Fruit fly (Drosophila melanogaster) whole organism, embryonic: ENCODE measurements around the gene dmrt11E.

ENCODE experiments used
- B-H1 ChIP-seq: fragments of 200-800 bp; sonication (Bioruptor generic); IDR thresholded peaks from 3 replicates; pipeline ENCODE4 v1.3.6; 2022; ENCODE audit warnings: missing biosample characterization, missing genetic modification characterization
- Blimp-1 ChIP-seq: fragments of 200-800 bp; sonication (Bioruptor generic); optimal IDR thresholded peaks from 3 replicates; lab custom pipeline; 2018; ENCODE audit warnings: missing biosample characterization, missing genetic modification characterization, mild to moderate bottlenecking, moderate library complexity, missing genetic modification reagents
- CG10959 ChIP-seq: fragments of 200-800 bp; sonication (Bioruptor generic); IDR thresholded peaks from 2 replicates; pipeline ENCODE4 v1.3.6; 2022; ENCODE audit warnings: missing biosample characterization, missing genetic modification characterization
- CG11723 ChIP-seq: fragments of 200-800 bp; sonication (Bioruptor generic); optimal IDR thresholded peaks from 2 replicates; lab custom pipeline; 2017; ENCODE audit warnings: missing biosample characterization, mild to moderate bottlenecking, missing genetic modification characterization
- CG12236 ChIP-seq: fragments of 200-800 bp; sonication (Bioruptor generic); optimal IDR thresholded peaks from 2 replicates; lab custom pipeline; 2016; ENCODE audit warnings: missing biosample characterization, missing genetic modification characterization
- CG12744 ChIP-seq: fragments of 200-800 bp; sonication (Bioruptor generic); optimal IDR thresholded peaks from 2 replicates; lab custom pipeline; 2016; ENCODE audit warnings: missing biosample characterization, missing genetic modification characterization
- CG13424 ChIP-seq: fragments of 200-800 bp; sonication (Bioruptor generic); optimal IDR thresholded peaks from 2 replicates; lab custom pipeline; 2019; ENCODE audit warnings: missing biosample characterization, mild to moderate bottlenecking, missing genetic modification characterization, moderate library complexity
- CG13894 ChIP-seq: fragments of 200-800 bp; sonication (Bioruptor generic); optimal IDR thresholded peaks from 3 replicates; lab custom pipeline; 2018; ENCODE audit warnings: missing biosample characterization, mild to moderate bottlenecking, missing genetic modification characterization, moderate library complexity
- CG14667 ChIP-seq: fragments of 200-800 bp; sonication (Bioruptor generic); IDR thresholded peaks from 2 replicates; pipeline ENCODE4 v1.3.6; 2022; ENCODE audit warnings: missing biosample characterization, missing genetic modification characterization
- CG1602 ChIP-seq: fragments of 200-800 bp; sonication (Bioruptor generic); optimal IDR thresholded peaks from 3 replicates; lab custom pipeline; 2016; ENCODE audit warnings: missing biosample characterization, missing genetic modification characterization
- CG16779 ChIP-seq: fragments of 200-800 bp; sonication (Bioruptor generic); IDR thresholded peaks from 2 replicates; pipeline ENCODE4 v1.3.6; 2022; ENCODE audit warnings: missing biosample characterization, missing genetic modification characterization
- CG17568 ChIP-seq: fragments of 200-800 bp; sonication (Bioruptor generic); optimal IDR thresholded peaks from 2 replicates; lab custom pipeline; 2018; ENCODE audit warnings: missing biosample characterization, mild to moderate bottlenecking, missing genetic modification characterization, moderate library complexity
- CG17612 ChIP-seq: fragments of 200-800 bp; sonication (Bioruptor generic); IDR thresholded peaks from 2 replicates; pipeline ENCODE4 v1.3.6; 2022; ENCODE audit warnings: missing biosample characterization, missing genetic modification characterization
- CG2129 ChIP-seq: fragments of 200-800 bp; sonication (Bioruptor generic); IDR thresholded peaks from 2 replicates; pipeline ENCODE4 v1.3.6; 2022; ENCODE audit warnings: missing biosample characterization, missing genetic modification characterization; ENCODE audit not compliant: partially characterized antibody
- CG32767 ChIP-seq: fragments of 200-800 bp; sonication (Bioruptor generic); IDR thresholded peaks from 2 replicates; pipeline ENCODE4 v1.3.6; 2022; ENCODE audit warnings: missing biosample characterization, missing genetic modification characterization
- CG3838 ChIP-seq: fragments of 200-800 bp; sonication (Bioruptor generic); optimal IDR thresholded peaks from 3 replicates; lab custom pipeline; 2016; ENCODE audit warnings: missing biosample characterization, missing genetic modification characterization
- CG6689 ChIP-seq: fragments of 200-800 bp; sonication (Bioruptor generic); IDR thresholded peaks from 2 replicates; pipeline ENCODE4 v1.3.6; 2022; ENCODE audit warnings: missing biosample characterization, missing genetic modification characterization
- CG7987 ChIP-seq: fragments of 200-800 bp; sonication (Bioruptor generic); optimal IDR thresholded peaks from 2 replicates; lab custom pipeline; 2018; ENCODE audit warnings: missing biosample characterization, mild to moderate bottlenecking, missing genetic modification characterization, moderate library complexity
- CG8359 ChIP-seq: fragments of 200-800 bp; sonication (Bioruptor generic); optimal IDR thresholded peaks from 2 replicates; lab custom pipeline; 2017; ENCODE audit warnings: missing biosample characterization, mild to moderate bottlenecking, missing genetic modification characterization, borderline replicate concordance
- Camta ChIP-seq: fragments of 200-800 bp; sonication (Bioruptor generic); optimal IDR thresholded peaks from 2 replicates; lab custom pipeline; 2016; ENCODE audit warnings: missing biosample characterization, missing genetic modification characterization
- CrebB ChIP-seq: fragments of 200-800 bp; sonication (Bioruptor generic); optimal IDR thresholded peaks from 3 replicates; lab custom pipeline; 2018; ENCODE audit warnings: missing biosample characterization, mild to moderate bottlenecking, missing genetic modification characterization
- Dip2 ChIP-seq: fragments of 200-800 bp; sonication (Bioruptor generic); IDR thresholded peaks from 2 replicates; pipeline ENCODE4 v1.3.6; 2022; ENCODE audit warnings: missing biosample characterization, missing genetic modification characterization
- Dip3 ChIP-seq: fragments of 200-800 bp; sonication (Bioruptor generic); optimal IDR thresholded peaks from 3 replicates; lab custom pipeline; 2016; ENCODE audit warnings: missing biosample characterization, missing genetic modification characterization
- Elba2 ChIP-seq: fragments of 200-800 bp; sonication (Bioruptor generic); optimal IDR thresholded peaks from 3 replicates; lab custom pipeline; 2016; ENCODE audit warnings: missing biosample characterization, missing genetic modification characterization
- HLHmδ ChIP-seq: fragments of 200-800 bp; sonication (Bioruptor generic); optimal IDR thresholded peaks from 2 replicates; lab custom pipeline; 2018; ENCODE audit warnings: missing biosample characterization, mild to moderate bottlenecking, missing genetic modification characterization, moderate library complexity
- HmgD ChIP-seq: fragments of 200-800 bp; sonication (Bioruptor generic); optimal IDR thresholded peaks from 3 replicates; lab custom pipeline; 2016; ENCODE audit warnings: missing biosample characterization, missing genetic modification characterization
- Hr51 ChIP-seq, 2 experiments: fragments of 200-800 bp; sonication (Bioruptor generic); optimal IDR thresholded peaks; 2 replicates in 1 of 2; 3 replicates in 1 of 2; lab custom pipeline; 2016 to 2018; ENCODE audit warnings: missing biosample characterization in 2 of 2, missing genetic modification characterization in 2 of 2, mild to moderate bottlenecking in 1 of 2, moderate library complexity in 1 of 2
- Hr78 ChIP-seq, 2 experiments: fragments of 200-800 bp in 1 of 2; fragments of >200 bp in 1 of 2; sonication (Bioruptor generic) in 1 of 2; optimal IDR thresholded peaks; 2 replicates each; lab custom pipeline; 2017 to 2019; ENCODE audit warnings: missing biosample characterization in 2 of 2, missing genetic modification characterization in 2 of 2, mild to moderate bottlenecking in 1 of 2, moderate library complexity in 1 of 2
- Lpt ChIP-seq: fragments of >200 bp; optimal IDR thresholded peaks from 2 replicates; lab custom pipeline; 2018; ENCODE audit warnings: missing biosample characterization, missing genetic modification characterization
- MESR4 ChIP-seq: fragments of 200-800 bp; sonication (Bioruptor generic); optimal IDR thresholded peaks from 2 replicates; lab custom pipeline; 2018; ENCODE audit warnings: missing biosample characterization, mild to moderate bottlenecking, missing genetic modification characterization, moderate library complexity
- NC2α ChIP-seq: fragments of 200-800 bp; sonication (Bioruptor generic); optimal IDR thresholded peaks from 2 replicates; lab custom pipeline; 2016; ENCODE audit warnings: missing biosample characterization, missing genetic modification characterization
- Spps ChIP-seq: fragments of 200-800 bp; sonication (Bioruptor generic); optimal IDR thresholded peaks from 2 replicates; lab custom pipeline; 2018; ENCODE audit warnings: missing biosample characterization, mild to moderate bottlenecking, missing genetic modification characterization
- Tbp ChIP-seq: fragments of >200 bp; optimal IDR thresholded peaks from 2 replicates; lab custom pipeline; 2018; ENCODE audit warnings: missing biosample characterization, missing genetic modification characterization
- ash1 ChIP-seq: fragments of 200-800 bp; sonication (Bioruptor generic); optimal IDR thresholded peaks from 2 replicates; lab custom pipeline; 2018; ENCODE audit warnings: missing biosample characterization, mild to moderate bottlenecking, missing genetic modification characterization
- br ChIP-seq: fragments of >200 bp; optimal IDR thresholded peaks from 2 replicates; lab custom pipeline; 2017
- gce ChIP-seq: fragments of 200-800 bp; sonication (Bioruptor generic); IDR thresholded peaks from 3 replicates; pipeline ENCODE4 v1.3.6; 2022; ENCODE audit warnings: missing biosample characterization, missing genetic modification characterization
- gcm2 ChIP-seq: fragments of 200-800 bp; sonication (Bioruptor generic); optimal IDR thresholded peaks from 2 replicates; lab custom pipeline; 2016; ENCODE audit warnings: missing biosample characterization, missing genetic modification characterization
- gro ChIP-seq: fragments of 200-800 bp; sonication (Bioruptor generic); optimal IDR thresholded peaks from 2 replicates; lab custom pipeline; 2016; ENCODE audit warnings: missing biosample characterization, missing genetic modification characterization
- ham ChIP-seq: fragments of 200-800 bp; sonication (Bioruptor generic); IDR thresholded peaks from 2 replicates; pipeline ENCODE4 v1.3.6; 2022; ENCODE audit warnings: missing biosample characterization, missing genetic modification characterization
- luna ChIP-seq: fragments of 200-800 bp; sonication (Bioruptor generic); optimal IDR thresholded peaks from 2 replicates; lab custom pipeline; 2016; ENCODE audit warnings: missing biosample characterization, missing genetic modification characterization
- pita ChIP-seq: fragments of 200-800 bp; sonication (Bioruptor generic); optimal IDR thresholded peaks from 2 replicates; lab custom pipeline; 2017; ENCODE audit warnings: missing biosample characterization, mild to moderate bottlenecking, missing genetic modification characterization
- pum ChIP-seq: fragments of 200-800 bp; sonication (Bioruptor generic); optimal IDR thresholded peaks from 2 replicates; lab custom pipeline; 2016; ENCODE audit warnings: missing biosample characterization, missing genetic modification characterization
- pzg ChIP-seq: fragments of 200-800 bp; sonication (Bioruptor generic); optimal IDR thresholded peaks from 3 replicates; lab custom pipeline; 2018; ENCODE audit warnings: missing biosample characterization, mild to moderate bottlenecking, missing genetic modification characterization, moderate library complexity
- ro ChIP-seq: fragments of 200-800 bp; sonication (Bioruptor generic); IDR thresholded peaks from 2 replicates; pipeline ENCODE4 v1.3.6; 2022; ENCODE audit warnings: missing biosample characterization, missing genetic modification characterization
- sc ChIP-seq, 3 experiments: fragments of >200 bp in 2 of 3; fragments of 200-800 bp in 1 of 3; sonication (Bioruptor generic) in 1 of 3; optimal IDR thresholded peaks; 2 replicates in 2 of 3; 3 replicates in 1 of 3; lab custom pipeline; 2017; ENCODE audit warnings: mild to moderate bottlenecking in 1 of 3, missing biosample characterization in 1 of 3, missing genetic modification characterization in 1 of 3, missing genetic modification reagents in 1 of 3
- so ChIP-seq: fragments of 200-800 bp; sonication (Bioruptor generic); IDR thresholded peaks from 3 replicates; pipeline ENCODE4 v1.3.6; 2022; ENCODE audit warnings: missing biosample characterization, missing genetic modification characterization
- sqz ChIP-seq: fragments of 200-800 bp; sonication (Bioruptor generic); optimal IDR thresholded peaks from 3 replicates; lab custom pipeline; 2018; ENCODE audit warnings: missing biosample characterization, mild to moderate bottlenecking, missing genetic modification characterization
- tgo ChIP-seq: fragments of 200-800 bp; sonication (Bioruptor generic); IDR thresholded peaks from 3 replicates; pipeline ENCODE4 v1.3.6; 2022; ENCODE audit warnings: missing biosample characterization, missing genetic modification characterization
- tio ChIP-seq: fragments of 200-800 bp; sonication (Bioruptor generic); optimal IDR thresholded peaks from 2 replicates; lab custom pipeline; 2017; ENCODE audit warnings: missing biosample characterization, missing genetic modification characterization, inconsistent platforms
- zfh1 ChIP-seq: fragments of 200-800 bp; sonication (Bioruptor generic); IDR thresholded peaks from 3 replicates; pipeline ENCODE4 v1.3.6; 2022; ENCODE audit warnings: missing biosample characterization, missing genetic modification characterization

dmrt11E gene

DNA sequence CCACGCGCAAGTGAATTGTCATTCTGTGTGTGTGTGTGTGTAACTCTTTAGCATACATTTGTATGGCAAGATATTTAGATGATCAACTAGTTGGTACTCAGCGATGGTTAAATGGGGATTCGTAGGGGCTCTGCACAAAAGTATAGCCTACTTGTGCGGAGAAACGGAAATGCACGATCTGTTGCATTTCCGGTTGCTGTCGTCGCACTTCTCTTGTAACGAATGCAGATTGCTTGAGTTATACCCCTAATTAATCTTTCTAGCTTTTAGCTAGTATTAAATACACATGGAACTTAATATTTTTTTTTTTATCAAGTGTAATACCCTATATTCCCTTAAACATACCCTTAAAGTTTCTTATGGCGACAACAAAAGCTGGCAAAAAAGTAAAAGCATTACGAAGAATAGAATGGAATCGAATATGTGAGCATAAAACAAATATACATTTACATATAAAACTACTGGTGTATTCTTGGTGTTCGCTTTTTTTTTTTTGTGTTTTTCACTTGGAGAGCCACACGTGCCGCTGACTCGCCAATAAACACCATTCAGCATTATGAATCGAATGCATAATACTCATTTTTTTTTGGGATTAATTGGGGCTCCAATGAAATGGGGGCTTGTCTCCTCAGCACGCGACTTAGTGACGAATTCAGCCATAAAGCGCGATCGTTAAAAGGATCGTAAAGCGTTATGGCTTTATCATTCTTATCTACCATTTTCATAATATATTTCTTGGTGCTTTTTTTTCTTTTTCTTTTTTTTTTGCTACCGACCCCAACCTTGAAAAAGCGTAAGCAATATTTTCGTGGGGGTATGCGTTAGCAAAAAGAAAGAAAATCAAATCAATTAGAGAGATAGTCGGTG is 23.4 kb downstream of the dmrt11E start (continued):
- TF ChIP-seq HLHmδ (no peak), Dip3 (GFP tag; lab: Kevin White, UChicago) (peak; percentile 85), B-H1 (GFP tag; lab: Robert Waterston, UW) (no peak), CG16779 (GFP tag; lab: Robert Waterston, UW) (no peak), HmgD (GFP tag; lab: Kevin White, UChicago) (no peak), sc (optimal IDR thresholded peaks at IDR 0.05; lab: Kevin White, UChicago) (no peak), sc (GFP tag; optimal IDR thresholded peaks at IDR 0.05; lab: Kevin White, UChicago) (no peak), tio (GFP tag; lab: Kevin White, UChicago) (peak; percentile 32), gcm2 (GFP tag; lab: Kevin White, UChicago) (no peak), CG11723 (GFP tag; lab: Kevin White, UChicago) (no peak), Dip2 (GFP tag; lab: Robert Waterston, UW) (no peak), CG1602 (GFP tag; lab: Kevin White, UChicago) (no peak), ash1 (no peak), CG17612 (GFP tag; lab: Robert Waterston, UW) (no peak), Tbp (no peak), CG12236 (GFP tag; lab: Kevin White, UChicago) (no peak), sqz (GFP tag; lab: Kevin White, UChicago) (no peak), Lpt (GFP tag; lab: Kevin White, UChicago) (no peak), CG13424 (tag; lab: Kevin White, UChicago) (no peak), CG13894 (tag; lab: Kevin White, UChicago) (no peak), CG12744 (GFP tag; lab: Kevin White, UChicago) (peak; percentile 40), gce (GFP tag; lab: Robert Waterston, UW) (no peak), CG3838 (no peak), CG32767 (GFP tag; lab: Robert Waterston, UW) (no peak), CrebB (tag; lab: Kevin White, UChicago) (no peak), CG10959 (GFP tag; lab: Robert Waterston, UW) (no peak), luna (GFP tag; lab: Kevin White, UChicago) (peak; percentile 37), NC2α (GFP tag; lab: Kevin White, UChicago) (no peak), tgo (GFP tag; lab: Robert Waterston, UW) (peak; percentile 15; the same call in 1 of the 3 replicates), Hr78 (GFP tag; optimal IDR thresholded peaks at IDR 0.05; lab: Kevin White, UChicago) (no peak), CG2129 (no peak), CG6689 (GFP tag; lab: Robert Waterston, UW) (no peak), so (GFP tag; lab: Robert Waterston, UW) (no peak), pita (GFP tag; lab: Kevin White, UChicago) (no peak), ro (GFP tag; lab: Robert Waterston, UW) (no peak), pum (no peak), Spps (tag; lab: Kevin White, UChicago) (no peak), CG17568 (GFP tag; lab: Kevin White, UChicago) (no peak), pzg (GFP tag; lab: Kevin White, UChicago) (no peak), ham (GFP tag; lab: Robert Waterston, UW) (0 out of 2 replicates have a peak, but pooled peaks have one; percentile 42), Blimp-1 (GFP tag; lab: Kevin White, UChicago) (no peak), br (lab: Kevin White, UChicago) (no peak), MESR4 (GFP tag; lab: Kevin White, UChicago) (no peak), CG8359 (no peak), gro (peak; percentile 71), CG14667 (GFP tag; lab: Robert Waterston, UW) (no peak), zfh1 (GFP tag; lab: Robert Waterston, UW) (no peak), Camta (GFP tag; lab: Kevin White, UChicago) (no peak), Elba2 (GFP tag; lab: Kevin White, UChicago) (no peak), Hr51 (GFP tag; optimal IDR thresholded peaks at IDR 0.05; lab: Kevin White, UChicago) (peak in 1 of 2 experiments; percentile 23), CG7987 (GFP tag; lab: Kevin White, UChicago) (no peak)
